Worm (Caenorhabditis elegans): ENCODE data around the gene F32D8.2.

F32D8.2 gene

DNA sequence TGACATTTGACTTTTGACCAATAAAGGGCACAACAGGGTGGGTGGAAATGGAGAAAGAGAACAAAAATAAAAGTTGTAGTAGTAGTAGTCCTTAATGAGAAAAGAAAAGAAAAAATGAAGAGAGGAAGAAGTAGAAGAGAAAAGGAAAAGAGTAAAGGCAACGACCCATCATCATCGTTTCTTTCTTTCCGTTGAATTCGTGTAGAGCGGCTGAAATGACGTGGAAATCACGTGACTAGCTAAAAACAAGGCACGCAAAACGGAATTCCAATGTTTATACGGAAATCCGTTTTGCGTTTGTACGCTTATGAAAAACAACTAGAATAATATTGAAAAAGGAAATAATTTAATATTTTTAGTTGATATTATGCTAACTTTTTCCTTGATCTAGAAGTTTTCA, 16.0 kb upstream of the F32D8.2 start (continued):
- TF ChIP-seq nhr-237 (tag; optimal IDR thresholded peaks at IDR 0.05), result no peak
- TF ChIP-seq ceh-63 (GFP tag; optimal IDR thresholded peaks at IDR 0.05), result no peak
- no peak for TF ChIP-seq zip-4 (GFP tag; optimal IDR thresholded peaks at IDR 0.05)
- TF ChIP-seq mab-9 (GFP tag; IDR thresholded peaks at IDR 0.05), result 0 out of 2 replicates have a peak, but pooled peaks have one; percentile 42
- TF ChIP-seq ztf-4 (tag; optimal IDR thresholded peaks at IDR 0.05), result no peak
- TF ChIP-seq ceh-88 (GFP tag; IDR thresholded peaks at IDR 0.05), result no peak
- TF ChIP-seq ces-1 (GFP tag; optimal IDR thresholded peaks at IDR 0.05), result no peak
- TF ChIP-seq ztf-11 (tag; optimal IDR thresholded peaks at IDR 0.05), result no peak
- peak; percentile 91 for TF ChIP-seq lin-14 (GFP tag; optimal IDR thresholded peaks at IDR 0.05)
- TF ChIP-seq lin-39 (tag; optimal IDR thresholded peaks at IDR 0.05), result no peak
- TF ChIP-seq nhr-12 (tag; optimal IDR thresholded peaks at IDR 0.05), result no peak
- TF ChIP-seq unc-130 (tag; optimal IDR thresholded peaks at IDR 0.05), result no peak
- no peak for TF ChIP-seq lin-13 (GFP tag; optimal IDR thresholded peaks at IDR 0.05)
- TF ChIP-seq nhr-71 (tag; optimal IDR thresholded peaks at IDR 0.05), result peak; percentile 81
- no peak for TF ChIP-seq nhr-11 (tag; optimal IDR thresholded peaks at IDR 0.05)
- peak; percentile 28 for TF ChIP-seq irx-1 (tag; optimal IDR thresholded peaks at IDR 0.05)
- no peak for TF ChIP-seq vab-15 (tag; optimal IDR thresholded peaks at IDR 0.05)
- no peak for TF ChIP-seq aly-2 (tag; optimal IDR thresholded peaks at IDR 0.05)
- no peak for TF ChIP-seq C04F5.9 (tag; optimal IDR thresholded peaks at IDR 0.05)
- no peak for TF ChIP-seq grh-1 (GFP tag; IDR thresholded peaks at IDR 0.05)
- peak; percentile 74 for TF ChIP-seq snu-23 (GFP tag; optimal IDR thresholded peaks at IDR 0.05)
- TF ChIP-seq ceh-82 (tag; optimal IDR thresholded peaks at IDR 0.05), result no peak
- no peak for TF ChIP-seq dsc-1 (tag; optimal IDR thresholded peaks at IDR 0.05)
- TF ChIP-seq lin-35 (GFP tag; optimal IDR thresholded peaks at IDR 0.05), result peak; percentile 27 to 37
- TF ChIP-seq swsn-7 (tag; optimal IDR thresholded peaks at IDR 0.05), result peak; percentile 47
- TF ChIP-seq fkh-8 (tag; optimal IDR thresholded peaks at IDR 0.05), result peak; percentile 80
- no peak for TF ChIP-seq sptf-1 (tag; optimal IDR thresholded peaks at IDR 0.05)
- no peak for TF ChIP-seq zag-1 (tag; optimal IDR thresholded peaks at IDR 0.05)
- no peak for TF ChIP-seq pag-3 (tag; optimal IDR thresholded peaks at IDR 0.05; ENCODE audit: borderline replicate concordance, insufficient read depth)
- TF ChIP-seq nhr-90 (tag; optimal IDR thresholded peaks at IDR 0.05; ENCODE audit: poor library complexity), result peak; percentile 56
- no peak for TF ChIP-seq dpl-1 (GFP tag; optimal IDR thresholded peaks at IDR 0.05)
- TF ChIP-seq pqm-1 (tag; optimal IDR thresholded peaks at IDR 0.05), result no peak
- TF ChIP-seq mep-1 (tag; optimal IDR thresholded peaks at IDR 0.05), result peak; percentile 14
- no peak for TF ChIP-seq egl-27 (tag; optimal IDR thresholded peaks at IDR 0.05)
- no peak for TF ChIP-seq hpl-2 (GFP tag; optimal IDR thresholded peaks at IDR 0.05)
- peak in 1 of 2 experiments; percentile 50 for TF ChIP-seq mdl-1 (tag; optimal IDR thresholded peaks at IDR 0.05)
- TF ChIP-seq isw-1 (GFP tag; IDR thresholded peaks at IDR 0.05), result no peak
- TF ChIP-seq fkh-10 (GFP tag; optimal IDR thresholded peaks at IDR 0.05), result peak; percentile 59
- TF ChIP-seq ceh-8 (GFP tag; optimal IDR thresholded peaks at IDR 0.05), result no peak
- TF ChIP-seq efl-1 (optimal IDR thresholded peaks at IDR 0.05), result peak in 1 of 2 experiments; percentile 18
- no peak for TF ChIP-seq efl-1 (GFP tag; optimal IDR thresholded peaks at IDR 0.05 in 1 of 2)
- TF ChIP-seq C16A3.4 (tag; optimal IDR thresholded peaks at IDR 0.05), result no peak
- no peak for TF ChIP-seq F16B12.6 (tag; optimal IDR thresholded peaks at IDR 0.05)
- TF ChIP-seq alr-1 (tag; optimal IDR thresholded peaks at IDR 0.05; ENCODE audit: borderline replicate concordance), result no peak
- TF ChIP-seq efl-3 (GFP tag; optimal IDR thresholded peaks at IDR 0.05), result no peak
- TF ChIP-seq rnt-1 (tag; optimal IDR thresholded peaks at IDR 0.05), result no peak
- peak; percentile 88 for TF ChIP-seq nhr-85 (tag)
- peak; percentile 41 for TF ChIP-seq nhr-19 (GFP tag; conservative IDR thresholded peaks at IDR 0.05)
- no peak for TF ChIP-seq unc-98 (GFP tag; IDR thresholded peaks at IDR 0.05)
- peak; percentile 62 for TF ChIP-seq blmp-1 (tag; optimal IDR thresholded peaks at IDR 0.05)
- no peak for TF ChIP-seq aha-1 (tag; optimal IDR thresholded peaks at IDR 0.05)
- peak; percentile 75 for TF ChIP-seq nhr-20 (tag; optimal IDR thresholded peaks at IDR 0.05)
- TF ChIP-seq nhr-28 (tag; optimal IDR thresholded peaks at IDR 0.05), result no peak
- no peak for TF ChIP-seq ama-1 (optimal IDR thresholded peaks at IDR 0.05)
